Fruit fly (Drosophila melanogaster): Measurements from ENCODE around the gene CG14154.
A peak's percentile ranks its signal among the peaks of the same experiment; 100 is the strongest.

DNA sequence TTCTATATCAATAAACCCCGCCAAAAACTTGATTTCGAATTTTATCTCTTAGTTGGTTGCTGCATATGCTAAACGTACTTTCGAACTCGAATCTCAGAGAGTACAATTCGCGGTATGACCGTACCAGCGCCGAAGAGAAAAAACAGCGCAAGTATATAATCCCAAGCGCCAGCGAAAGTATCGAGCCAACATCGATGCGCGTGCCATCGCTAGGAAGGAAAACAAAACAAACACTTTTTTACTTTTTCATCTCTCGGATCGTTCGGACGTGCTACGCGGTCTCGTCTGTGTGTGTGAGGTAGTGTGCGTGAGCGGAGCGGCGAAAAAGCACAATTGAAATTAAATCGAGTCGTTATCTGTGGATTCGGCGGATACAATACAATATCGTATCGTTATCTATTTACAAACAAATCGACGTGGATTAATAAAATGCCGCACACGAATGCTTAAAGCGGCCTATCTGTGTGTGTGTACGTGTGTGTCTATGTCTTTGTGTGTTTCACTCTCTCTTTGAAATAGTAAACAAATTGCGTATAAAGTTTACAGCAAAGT, 22.9 kb downstream of the CG14154 start, which contains the start of gene simj:
- no peak for TF ChIP-seq dsf (GFP tag; optimal IDR thresholded peaks at IDR 0.05; ENCODE audit: borderline replicate concordance)
- peak; percentile 74 for TF ChIP-seq Jra (GFP tag; optimal IDR thresholded peaks at IDR 0.05)
- TF ChIP-seq br (GFP tag; optimal IDR thresholded peaks at IDR 0.05) = peak; percentile 62
- no peak for TF ChIP-seq Hr78 (GFP tag; optimal IDR thresholded peaks at IDR 0.05)
- TF ChIP-seq Dif (GFP tag; optimal IDR thresholded peaks at IDR 0.05; ENCODE audit: partially characterized antibody) = peak; percentile 25
- peak; percentile 54 for TF ChIP-seq CrebA (GFP tag; optimal IDR thresholded peaks at IDR 0.05; ENCODE audit: borderline replicate concordance)
- TF ChIP-seq usp (GFP tag; optimal IDR thresholded peaks at IDR 0.05) = no peak
- no peak for TF ChIP-seq CG32264 (GFP tag; optimal IDR thresholded peaks at IDR 0.05)
- peak; percentile 34 for TF ChIP-seq N (GFP tag; optimal IDR thresholded peaks at IDR 0.05)
- TF ChIP-seq OdsH (GFP tag; optimal IDR thresholded peaks at IDR 0.05) = peak; percentile 53
- peak in 1 of 2 experiments; percentile 51 for TF ChIP-seq foxo (GFP tag; optimal IDR thresholded peaks at IDR 0.05)
- TF ChIP-seq Hnf4 (GFP tag; optimal IDR thresholded peaks at IDR 0.05) = peak; percentile 60
- TF ChIP-seq Dfd (GFP tag; optimal IDR thresholded peaks at IDR 0.05) = no peak
- peak; percentile 7 for TF ChIP-seq ey (GFP tag; optimal IDR thresholded peaks at IDR 0.05)
